Worm (Caenorhabditis elegans) whole organism, L4 larva: ENCODE data around the gene crls-1.

Experiments used
- F49E8.2 ChIP-seq: sonication (generic microtip); optimal IDR thresholded peaks from 2 replicates; lab custom pipeline; 2016; ENCODE audit warnings: missing compliant biosample characterization, mild to moderate bottlenecking, missing genetic modification characterization, borderline replicate concordance
- ces-1 ChIP-seq: fragments of 150-350 bp; sonication (generic microtip); optimal IDR thresholded peaks from 4 replicates; lab custom pipeline; 2014; ENCODE audit warnings: missing biosample characterization, missing genetic modification reagents, missing genetic modification characterization
- egl-27 ChIP-seq: sonication (generic microtip); optimal IDR thresholded peaks from 3 replicates; lab custom pipeline; 2017; ENCODE audit warnings: missing biosample characterization, missing genetic modification reagents, missing genetic modification characterization
- jun-1 ChIP-seq: fragments of 150-350 bp; optimal IDR thresholded peaks from 2 replicates; lab custom pipeline; 2014; ENCODE audit warnings: missing biosample characterization, missing genetic modification reagents, missing genetic modification characterization
- lin-39 ChIP-seq: fragments of 150-350 bp; optimal IDR thresholded peaks from 2 replicates; lab custom pipeline; 2014; ENCODE audit warnings: missing biosample characterization, missing genetic modification reagents, missing genetic modification characterization
- nhr-76 ChIP-seq: fragments of 150-350 bp; optimal IDR thresholded peaks from 2 replicates; lab custom pipeline; 2014; ENCODE audit warnings: missing biosample characterization, missing genetic modification characterization
- zfp-2 ChIP-seq: sonication (generic microtip); optimal IDR thresholded peaks from 2 replicates; lab custom pipeline; 2016; ENCODE audit warnings: mild to moderate bottlenecking, missing genetic modification characterization, missing compliant biosample characterization
- ztf-11 ChIP-seq: fragments of 150-350 bp; optimal IDR thresholded peaks from 2 replicates; lab custom pipeline; 2014; ENCODE audit warnings: missing biosample characterization, missing genetic modification characterization

DNA sequence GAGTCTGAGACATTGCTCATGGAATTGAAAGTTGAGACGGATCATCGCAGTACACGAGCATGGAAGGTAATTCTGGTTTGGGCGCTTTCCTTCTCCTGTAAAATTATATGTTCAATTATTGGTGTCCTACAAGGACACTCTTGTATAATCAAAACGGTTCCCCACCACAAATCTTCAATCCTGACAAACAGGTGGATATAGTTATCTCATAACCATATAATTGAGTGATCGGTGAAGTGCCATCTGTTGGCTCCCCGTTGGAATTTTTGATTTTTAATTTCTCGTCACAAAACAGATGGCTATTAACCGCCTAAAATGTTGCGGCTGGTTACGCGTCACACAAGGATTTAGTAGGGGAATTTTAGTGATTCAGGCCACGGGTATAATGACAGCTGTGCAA is 40.8 kb downstream of the crls-1 start:
- TF ChIP-seq jun-1 (tag; lab: Kevin White, UChicago) (no peak), lin-39 (tag; lab: Kevin White, UChicago) (no peak), nhr-76 (tag; lab: Kevin White, UChicago) (no peak), ces-1 (GFP tag; lab: Kevin White, UChicago) (no peak), zfp-2 (tag; lab: Kevin White, UChicago) (no peak), F49E8.2 (no peak), egl-27 (tag; lab: Kevin White, UChicago) (no peak), ztf-11 (no peak)
